Worm (Caenorhabditis elegans) whole organism, L1 larva: ENCODE data around the gene his-16.

Source experiments
- aha-1 ChIP-seq: fragments of 150-350 bp; optimal IDR thresholded peaks from 2 replicates; lab custom pipeline; 2014; ENCODE audit warnings: missing biosample characterization, missing genetic modification characterization
- efl-1 ChIP-seq, 4 experiments: fragments of 150-350 bp; optimal IDR thresholded peaks in 3 of 4; peaks in 1 of 4; 1 replicate in 1 of 4; 2 replicates in 3 of 4; lab custom pipeline; 2014; ENCODE audit warnings: missing biosample characterization in 2 of 4, missing genetic modification characterization in 2 of 4, missing genetic modification reagents in 2 of 4
- elt-3 ChIP-seq, 6 experiments: fragments of 150-350 bp in 1 of 6; sonication (generic microtip); optimal IDR thresholded peaks; 2 replicates each; lab custom pipeline; 2017 to 2018; ENCODE audit warnings: missing biosample characterization in 6 of 6, missing genetic modification characterization in 6 of 6, inconsistent platforms in 1 of 6
- lin-39 ChIP-seq: fragments of 150-350 bp; optimal IDR thresholded peaks from 2 replicates; lab custom pipeline; 2014; ENCODE audit warnings: missing biosample characterization, missing genetic modification reagents, missing genetic modification characterization
- mep-1 ChIP-seq: fragments of 150-350 bp; optimal IDR thresholded peaks from 2 replicates; lab custom pipeline; 2014; ENCODE audit warnings: missing biosample characterization, missing genetic modification characterization
- nhr-47 ChIP-seq: sonication (generic microtip); optimal IDR thresholded peaks from 2 replicates; lab custom pipeline; 2016; ENCODE audit warnings: mild to moderate bottlenecking, missing genetic modification characterization, moderate library complexity, missing compliant biosample characterization
- pax-3 ChIP-seq: fragments of 200-800 bp; sonication (Bioruptor generic); optimal IDR thresholded peaks from 2 replicates; lab custom pipeline; 2018; ENCODE audit warnings: mild to moderate bottlenecking, missing genetic modification characterization, moderate library complexity, missing compliant biosample characterization
- snpc-4 ChIP-seq: fragments of 150-350 bp; optimal IDR thresholded peaks from 2 replicates; lab custom pipeline; 2014; ENCODE audit warnings: missing biosample characterization, missing genetic modification characterization
- xbp-1 ChIP-seq: sonication (generic microtip); optimal IDR thresholded peaks from 2 replicates; lab custom pipeline; 2016; ENCODE audit warnings: missing genetic modification characterization, missing compliant biosample characterization
- ztf-11 ChIP-seq, 2 experiments: sonication (generic microtip); optimal IDR thresholded peaks; 2 replicates each; lab custom pipeline; 2016 to 2017; ENCODE audit warnings: missing genetic modification characterization in 2 of 2, missing biosample characterization in 1 of 2, missing compliant biosample characterization in 1 of 2
- ztf-4 ChIP-seq: fragments of 150-350 bp; optimal IDR thresholded peaks from 2 replicates; lab custom pipeline; 2014; ENCODE audit warnings: missing biosample characterization, missing genetic modification characterization

ce11 chrII:13852004-13852403, 34.1 kb upstream of the his-16 start, which contains the start of gene F08G2.8:
- TF ChIP-seq ztf-4 (no peak), ztf-11 (tag; optimal IDR thresholded peaks at IDR 0.05; lab: Kevin White, UChicago) (no peak), snpc-4 (tag; lab: Kevin White, UChicago) (no peak), xbp-1 (tag; lab: Kevin White, UChicago) (no peak), lin-39 (tag; lab: Kevin White, UChicago) (no peak), aha-1 (tag; lab: Kevin White, UChicago) (no peak), elt-3 (tag; optimal IDR thresholded peaks at IDR 0.05; lab: Kevin White, UChicago) (no peak), efl-1 (optimal IDR thresholded peaks at IDR 0.05; lab: Kevin White, UChicago) (no peak), efl-1 (GFP tag; optimal IDR thresholded peaks at IDR 0.05 in 1 of 2; lab: Kevin White, UChicago) (no peak), pax-3 (tag; lab: Kevin White, UChicago) (no peak), mep-1 (tag; lab: Kevin White, UChicago) (no peak), nhr-47 (tag; lab: Kevin White, UChicago) (no peak)
